Fruit fly (Drosophila melanogaster) S2 (cell line): ENCODE measurements around the gene Acbp5.

ENCODE experiments used
- CG8478 ChIP-seq: fragments of >200 bp; optimal IDR thresholded peaks from 2 replicates; lab custom pipeline; 2018
- CTCF ChIP-seq, 2 experiments: fragments of >200 bp; optimal IDR thresholded peaks; 2 replicates each; lab custom pipeline; 2018

Acbp5 gene

DNA sequence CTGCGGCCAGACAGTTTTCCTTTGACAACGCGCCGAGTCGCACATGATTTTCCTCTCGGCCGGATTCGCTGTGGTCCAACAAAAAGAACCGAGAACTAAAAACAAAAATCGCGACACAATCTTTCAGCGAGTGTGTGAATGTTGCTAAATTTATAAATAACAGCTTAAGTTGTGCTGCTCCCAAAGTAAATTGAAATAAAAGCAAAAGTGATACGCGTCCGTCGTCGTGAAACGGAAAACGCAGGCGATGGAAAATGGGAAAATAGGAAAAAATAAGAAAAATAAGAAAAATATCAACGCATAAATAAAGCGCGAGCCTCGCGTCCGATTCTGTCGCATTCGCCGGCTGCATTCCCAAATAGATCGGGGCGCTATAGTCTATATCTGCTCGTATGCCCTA lies 34.8 kb downstream of the Acbp5 start, which contains the start of gene Fhos:
Fhos (plus strand) TSS at position 28 of the 400 bp plus-strand sequence.
- TF ChIP-seq CG8478 (lab: Kevin White, UChicago) = no peak
- no peak for TF ChIP-seq CTCF (optimal IDR thresholded peaks at IDR 0.05; lab: Kevin White, UChicago)

dm6 chr3L:8751262-8751661 lies 37.1 kb downstream of the Acbp5 start:
- TF ChIP-seq CTCF (optimal IDR thresholded peaks at IDR 0.05; lab: Kevin White, UChicago) = no peak
- TF ChIP-seq CG8478 (lab: Kevin White, UChicago) = no peak

- TF ChIP-seq CTCF (optimal IDR thresholded peaks at IDR 0.05; lab: Kevin White, UChicago) (no peak), CG8478 (lab: Kevin White, UChicago) (no peak)
Measured at dm6 chr3L:8749676-8750654, 38.4 kb downstream of the Acbp5 start, which contains the start of gene CG13306. Gene CG13306 (minus strand): TSS chr3L:8749726.

DNA sequence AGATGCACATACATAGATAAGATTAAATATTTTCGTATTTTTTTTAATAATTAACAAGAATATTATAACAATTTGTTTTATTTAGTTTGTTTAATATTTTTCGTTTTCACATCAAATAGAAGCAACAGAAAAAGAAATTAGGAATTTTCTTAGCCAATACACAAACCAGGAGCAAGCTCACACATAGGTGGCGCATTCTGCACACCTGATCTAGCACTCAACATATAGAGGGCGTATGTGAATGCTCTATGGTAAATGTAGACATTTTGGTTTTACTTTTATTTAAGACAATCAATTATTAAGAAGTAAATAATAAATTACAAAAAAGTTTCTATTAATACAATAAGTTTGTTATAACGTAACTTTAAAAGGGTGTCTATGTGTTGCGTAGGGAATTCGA lies 39.5 kb downstream of the Acbp5 start:
- TF ChIP-seq CG8478 (lab: Kevin White, UChicago) (no peak), CTCF (optimal IDR thresholded peaks at IDR 0.05; lab: Kevin White, UChicago) (peak; percentile 85 to 98)

DNA sequence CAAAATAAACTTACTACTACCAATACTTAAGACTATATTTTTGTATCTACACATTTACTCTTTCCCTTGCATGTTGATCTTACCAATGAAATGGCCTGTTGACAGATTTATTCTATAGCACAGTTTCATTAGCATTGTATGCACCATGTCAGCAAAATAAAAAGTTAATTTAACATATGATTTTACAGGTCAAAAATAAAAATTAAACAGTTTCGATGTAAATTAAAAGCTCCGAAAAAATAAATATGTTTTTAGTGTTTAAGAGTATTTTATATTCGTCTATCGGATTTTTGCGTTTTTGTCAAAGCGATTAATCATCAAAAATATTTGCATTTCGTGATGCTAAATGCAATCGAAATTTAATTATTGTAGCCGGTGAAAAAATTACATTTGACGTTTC lies 40.0 kb downstream of the Acbp5 start:
- TF ChIP-seq CTCF (optimal IDR thresholded peaks at IDR 0.05; lab: Kevin White, UChicago) (no peak), CG8478 (lab: Kevin White, UChicago) (no peak)

dm6 chr3L:8746519-8746918 lies 41.8 kb downstream of the Acbp5 start:
- TF ChIP-seq CTCF (optimal IDR thresholded peaks at IDR 0.05; lab: Kevin White, UChicago) (no peak), CG8478 (lab: Kevin White, UChicago) (no peak)

- no peak for TF ChIP-seq CG8478 (lab: Kevin White, UChicago)
- no peak for TF ChIP-seq CTCF (optimal IDR thresholded peaks at IDR 0.05; lab: Kevin White, UChicago)
Measured at dm6 chr3L:8745210-8745609, 43.1 kb downstream of the Acbp5 start, which contains the start of gene Prm. Gene Prm (minus strand): TSS chr3L:8745310.

DNA sequence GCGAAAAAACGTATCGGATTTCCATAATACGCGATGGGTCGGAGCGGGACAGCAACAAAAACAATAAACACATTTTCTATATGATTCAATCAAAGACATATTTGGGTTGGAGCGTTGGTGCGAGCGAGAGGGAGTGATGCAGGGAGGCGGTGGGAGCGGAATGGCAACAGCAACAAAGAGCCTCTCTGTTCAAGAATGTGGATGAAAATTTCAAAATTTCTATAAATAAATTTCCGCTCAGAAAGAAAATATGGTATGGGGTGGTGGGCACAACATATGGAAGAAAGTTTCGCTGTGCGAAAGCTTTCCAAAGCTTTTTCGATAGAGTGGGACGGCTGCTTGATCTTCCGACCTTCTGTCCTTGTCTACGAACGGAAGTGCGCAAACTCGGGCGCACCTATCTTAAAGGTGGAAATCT lies 47.3 kb downstream of the Acbp5 start:
- TF ChIP-seq CG8478 (lab: Kevin White, UChicago) (no peak), CTCF (optimal IDR thresholded peaks at IDR 0.05; lab: Kevin White, UChicago) (no peak)
